Fruit fly (Drosophila melanogaster): ENCODE results near the gene CG15024.

- TF ChIP-seq Abd-B (GFP tag; optimal IDR thresholded peaks at IDR 0.05) (no peak), Hr78 (GFP tag; optimal IDR thresholded peaks at IDR 0.05) (no peak), usp (GFP tag; optimal IDR thresholded peaks at IDR 0.05) (no peak), jim (GFP tag; optimal IDR thresholded peaks at IDR 0.05) (no peak), Dif (GFP tag; optimal IDR thresholded peaks at IDR 0.05; ENCODE audit: partially characterized antibody) (no peak), h (GFP tag; optimal IDR thresholded peaks at IDR 0.05) (no peak), Dfd (GFP tag; optimal IDR thresholded peaks at IDR 0.05) (no peak), br (GFP tag; optimal IDR thresholded peaks at IDR 0.05) (no peak), dmrt93B (GFP tag; optimal IDR thresholded peaks at IDR 0.05) (no peak), Hnf4 (GFP tag; optimal IDR thresholded peaks at IDR 0.05) (no peak)
These were observed 50.6 kb downstream of the CG15024 start for dm6 chr3L:4412974-4413373.

Data from whole organism, wandering third instar larva.